Worm (Caenorhabditis elegans): Measurements from ENCODE around the gene aqp-7.

aqp-7 gene

DNA sequence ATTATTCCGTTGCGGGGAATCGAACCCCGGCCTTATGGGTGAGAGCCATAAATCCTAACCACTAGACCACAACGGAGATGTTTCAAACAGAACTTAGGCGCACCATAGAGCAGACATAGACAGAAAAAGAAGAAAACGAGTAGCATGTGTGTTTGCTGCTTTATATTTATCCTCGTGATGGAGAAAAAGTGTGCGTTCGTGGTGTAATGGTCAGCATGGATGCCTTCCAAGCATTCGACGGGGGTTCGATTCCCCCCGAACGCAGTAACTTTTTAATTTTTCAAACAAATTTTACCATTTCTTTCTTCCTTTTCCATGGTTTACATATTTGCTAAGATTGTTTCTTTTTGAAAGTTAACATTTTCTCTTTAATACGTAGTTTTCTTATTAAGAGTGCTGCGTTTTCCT is 11.1 kb downstream of the aqp-7 start (continued):
- TF ChIP-seq pbrm-1 (GFP tag; IDR thresholded peaks at IDR 0.05): peak; percentile 96
- TF ChIP-seq mel-28 (tag; optimal IDR thresholded peaks at IDR 0.05; ENCODE audit: borderline replicate concordance): peak; percentile 86
- peak; percentile 80 for TF ChIP-seq sptf-2 (GFP tag; optimal IDR thresholded peaks at IDR 0.05)
- TF ChIP-seq madf-10 (tag; optimal IDR thresholded peaks at IDR 0.05): peak; percentile 92
- peak; percentile 91 for TF ChIP-seq gei-17 (GFP tag; optimal IDR thresholded peaks at IDR 0.05)
- peak; percentile 95 for TF ChIP-seq snpc-1.3 (tag; optimal IDR thresholded peaks at IDR 0.05; ENCODE audit: insufficient read depth)
- peak; percentile 44 for TF ChIP-seq dpl-1 (GFP tag; optimal IDR thresholded peaks at IDR 0.05)
- no peak for TF ChIP-seq hlh-26 (GFP tag; conservative IDR thresholded peaks at IDR 0.05)
- TF ChIP-seq F33H1.4 (GFP tag; IDR thresholded peaks at IDR 0.05): peak; percentile 32
- TF ChIP-seq snpc-3.4 (tag; optimal IDR thresholded peaks at IDR 0.05): peak; percentile 86
- peak; percentile 54 for TF ChIP-seq pha-4 (tag; optimal IDR thresholded peaks at IDR 0.05)
- TF ChIP-seq Y95B8A.8 (GFP tag; IDR thresholded peaks at IDR 0.05): peak; percentile 89
- TF ChIP-seq lin-35 (GFP tag; optimal IDR thresholded peaks at IDR 0.05): peak; percentile 11 to 87 (median 72)
- TF ChIP-seq dpff-1 (tag; optimal IDR thresholded peaks at IDR 0.05): peak; percentile 77
- TF ChIP-seq B0019.2 (GFP tag; conservative IDR thresholded peaks at IDR 0.05): peak; percentile 71
- TF ChIP-seq let-526 (GFP tag; IDR thresholded peaks at IDR 0.05): peak; percentile 95
- TF ChIP-seq ceh-100 (GFP tag; IDR thresholded peaks at IDR 0.05): peak; percentile 69
- peak; percentile 95 for TF ChIP-seq atf-7 (tag; optimal IDR thresholded peaks at IDR 0.05)
- TF ChIP-seq aptf-2 (GFP tag; conservative IDR thresholded peaks at IDR 0.05): peak; percentile 82
- peak; percentile 100 for TF ChIP-seq tbp1 (GFP tag; optimal IDR thresholded peaks at IDR 0.05)
- TF ChIP-seq F23B12.7 (tag; optimal IDR thresholded peaks at IDR 0.05; ENCODE audit: insufficient read depth): peak; percentile 96
- TF ChIP-seq sdz-38 (tag; optimal IDR thresholded peaks at IDR 0.05): peak; percentile 70
- TF ChIP-seq mcd-1 (GFP tag; IDR thresholded peaks at IDR 0.05): peak; percentile 82
- TF ChIP-seq cebp-1 (GFP tag; IDR thresholded peaks at IDR 0.05): peak; percentile 84
- TF ChIP-seq cebp-1 (tag; optimal IDR thresholded peaks at IDR 0.05): peak; percentile 91
- TF ChIP-seq lag-1 (GFP tag; IDR thresholded peaks at IDR 0.05): peak; percentile 94; the same call in 1 of the 2 replicates
- TF ChIP-seq rcor-1 (GFP tag; IDR thresholded peaks at IDR 0.05): peak; percentile 95
- TF ChIP-seq hrde-1 (tag; optimal IDR thresholded peaks at IDR 0.05; ENCODE audit: borderline replicate concordance): peak; percentile 77
- TF ChIP-seq efl-1 (GFP tag; optimal IDR thresholded peaks at IDR 0.05): no peak
- TF ChIP-seq somi-1 (GFP tag; optimal IDR thresholded peaks at IDR 0.05): peak; percentile 93
- no peak for TF ChIP-seq F37B4.10 (GFP tag; IDR thresholded peaks at IDR 0.05)
- peak; percentile 91 for TF ChIP-seq B0035.1 (tag; optimal IDR thresholded peaks at IDR 0.05)
- TF ChIP-seq nhr-179 (tag; optimal IDR thresholded peaks at IDR 0.05): peak; percentile 82
- TF ChIP-seq dox-1 (GFP tag; IDR thresholded peaks at IDR 0.05): peak; percentile 96
- peak; percentile 94 for TF ChIP-seq D2030.7 (GFP tag; IDR thresholded peaks at IDR 0.05)
- TF ChIP-seq B0336.3 (GFP tag; IDR thresholded peaks at IDR 0.05): peak; percentile 92
- TF ChIP-seq Y56A3A.18 (GFP tag; IDR thresholded peaks at IDR 0.05): peak; percentile 98
- 0 out of 2 replicates have a peak, but pooled peaks have one; percentile 22 for TF ChIP-seq madf-8 (GFP tag; conservative IDR thresholded peaks at IDR 0.05)
- TF ChIP-seq ztf-3 (GFP tag; optimal IDR thresholded peaks at IDR 0.05): peak; percentile 71
- peak; percentile 74 for TF ChIP-seq egrh-3 (GFP tag; IDR thresholded peaks at IDR 0.05)
- TF ChIP-seq repo-1 (tag; optimal IDR thresholded peaks at IDR 0.05): peak; percentile 97
- no peak for TF ChIP-seq nfya-1 (tag; optimal IDR thresholded peaks at IDR 0.05; ENCODE audit: borderline replicate concordance, insufficient read depth)
- peak; percentile 93 for TF ChIP-seq hmg-20 (GFP tag; IDR thresholded peaks at IDR 0.05)
- TF ChIP-seq F39B2.1 (GFP tag; IDR thresholded peaks at IDR 0.05): 0 out of 2 replicates have a peak, but pooled peaks have one; percentile 13
- TF ChIP-seq nhr-90 (tag; optimal IDR thresholded peaks at IDR 0.05): peak; percentile 94
- peak; percentile 88 for TF ChIP-seq hlh-12 (tag; optimal IDR thresholded peaks at IDR 0.05)
- peak; percentile 68 for TF ChIP-seq hsf-1 (GFP tag; IDR thresholded peaks at IDR 0.05)
- TF ChIP-seq lin-26 (GFP tag; IDR thresholded peaks at IDR 0.05): peak; percentile 98
